Worm (Caenorhabditis elegans) whole organism, mixed stage, embryonic: ENCODE data around the gene ZK1128.3.

ENCODE experiments used
- M03D4.4 ChIP-seq: sonication (generic microtip); optimal IDR thresholded peaks from 2 replicates; lab custom pipeline; 2017; ENCODE audit warnings: mild to moderate bottlenecking, missing genetic modification characterization, missing compliant biosample characterization
- bed-3 ChIP-seq: fragments of 200-800 bp; sonication (Bioruptor generic); optimal IDR thresholded peaks from 3 replicates; lab custom pipeline; 2018; ENCODE audit warnings: mild to moderate bottlenecking, missing genetic modification characterization, moderate library complexity, missing compliant biosample characterization
- blmp-1 ChIP-seq: fragments of 150-350 bp; optimal IDR thresholded peaks from 2 replicates; lab custom pipeline; 2014; ENCODE audit warnings: missing biosample characterization, missing genetic modification characterization
- ceh-39 ChIP-seq: fragments of 150-350 bp; optimal IDR thresholded peaks from 2 replicates; lab custom pipeline; 2014; ENCODE audit warnings: missing biosample characterization, missing genetic modification characterization
- ces-1 ChIP-seq: fragments of 150-350 bp; optimal IDR thresholded peaks from 2 replicates; lab custom pipeline; 2014; ENCODE audit warnings: missing biosample characterization, missing genetic modification reagents, missing genetic modification characterization
- cnd-1 ChIP-seq: fragments of 200-800 bp; sonication (Bioruptor generic); optimal IDR thresholded peaks from 2 replicates; lab custom pipeline; 2018; ENCODE audit warnings: mild to moderate bottlenecking, missing genetic modification characterization, missing compliant biosample characterization
- drap-1 ChIP-seq: fragments of 200-800 bp; sonication (Bioruptor generic); optimal IDR thresholded peaks from 3 replicates; lab custom pipeline; 2018; ENCODE audit warnings: mild to moderate bottlenecking, missing genetic modification characterization, missing compliant biosample characterization
- elt-1 ChIP-seq: sonication (generic microtip); optimal IDR thresholded peaks from 2 replicates; lab custom pipeline; 2017; ENCODE audit warnings: missing genetic modification characterization, mild to moderate bottlenecking, missing compliant biosample characterization, antibody characterized with exemption, moderate library complexity, borderline replicate concordance; ENCODE audit not compliant: insufficient read depth
- ham-2 ChIP-seq: fragments of 200-800 bp; sonication (Bioruptor generic); optimal IDR thresholded peaks from 2 replicates; lab custom pipeline; 2018; ENCODE audit warnings: mild to moderate bottlenecking, missing genetic modification characterization, missing compliant biosample characterization
- hlh-1 ChIP-seq: fragments of 150-350 bp; optimal IDR thresholded peaks from 2 replicates; lab custom pipeline; 2014; ENCODE audit warnings: missing biosample characterization, missing genetic modification reagents, missing genetic modification characterization
- lin-13 ChIP-seq: fragments of 150-350 bp; optimal IDR thresholded peaks from 2 replicates; lab custom pipeline; 2014; ENCODE audit warnings: missing biosample characterization, missing genetic modification characterization
- lin-32 ChIP-seq: fragments of 200-800 bp; sonication (Bioruptor generic); optimal IDR thresholded peaks from 2 replicates; lab custom pipeline; 2018; ENCODE audit warnings: mild to moderate bottlenecking, missing genetic modification characterization, missing compliant biosample characterization
- lsy-2 ChIP-seq: fragments of 150-350 bp; optimal IDR thresholded peaks from 2 replicates; lab custom pipeline; 2014; ENCODE audit warnings: missing biosample characterization, missing genetic modification characterization
- mab-5 ChIP-seq: fragments of 150-350 bp; optimal IDR thresholded peaks from 2 replicates; lab custom pipeline; 2014; ENCODE audit warnings: missing biosample characterization, missing genetic modification characterization
- mep-1 ChIP-seq: fragments of 150-350 bp; optimal IDR thresholded peaks from 2 replicates; lab custom pipeline; 2017; ENCODE audit warnings: missing biosample characterization, missing genetic modification reagents, missing genetic modification characterization, inconsistent platforms
- mls-2 ChIP-seq: sonication (generic microtip); optimal IDR thresholded peaks from 2 replicates; lab custom pipeline; 2016; ENCODE audit warnings: mild to moderate bottlenecking, missing genetic modification characterization, moderate library complexity, missing compliant biosample characterization
- nhr-12 ChIP-seq: fragments of 150-350 bp; optimal IDR thresholded peaks from 2 replicates; lab custom pipeline; 2014; ENCODE audit warnings: missing biosample characterization, missing genetic modification characterization
- nhr-237 ChIP-seq: fragments of 150-350 bp; optimal IDR thresholded peaks from 2 replicates; lab custom pipeline; 2014; ENCODE audit warnings: missing biosample characterization, missing genetic modification characterization
- nhr-28 ChIP-seq: fragments of 150-350 bp; optimal IDR thresholded peaks from 2 replicates; lab custom pipeline; 2014; ENCODE audit warnings: missing biosample characterization, missing genetic modification characterization
- nhr-76 ChIP-seq: sonication (generic microtip); optimal IDR thresholded peaks from 2 replicates; lab custom pipeline; 2017; ENCODE audit warnings: missing biosample characterization, missing genetic modification characterization
- pha-4 ChIP-seq: fragments of 150-350 bp; optimal IDR thresholded peaks from 2 replicates; lab custom pipeline; 2018; ENCODE audit warnings: missing biosample characterization, missing genetic modification reagents, missing genetic modification characterization
- sem-2 ChIP-seq: fragments of 200-800 bp; sonication (Bioruptor generic); optimal IDR thresholded peaks from 2 replicates; lab custom pipeline; 2018; ENCODE audit warnings: mild to moderate bottlenecking, missing genetic modification characterization, missing compliant biosample characterization
- snpc-4 ChIP-seq: fragments of 150-350 bp; optimal IDR thresholded peaks from 2 replicates; lab custom pipeline; 2014; ENCODE audit warnings: missing biosample characterization, missing genetic modification characterization
- sptf-1 ChIP-seq: sonication (generic microtip); optimal IDR thresholded peaks from 2 replicates; lab custom pipeline; 2017; ENCODE audit warnings: mild to moderate bottlenecking, missing genetic modification characterization, moderate library complexity, missing compliant biosample characterization
- tbx-8 ChIP-seq: fragments of 200-800 bp; sonication (Bioruptor generic); optimal IDR thresholded peaks from 2 replicates; lab custom pipeline; 2018; ENCODE audit warnings: mild to moderate bottlenecking, missing genetic modification characterization, moderate library complexity, missing compliant biosample characterization
- unc-120 ChIP-seq: sonication (generic microtip); optimal IDR thresholded peaks from 2 replicates; lab custom pipeline; 2017; ENCODE audit warnings: missing genetic modification characterization, missing compliant biosample characterization; ENCODE audit not compliant: poor library complexity, severe bottlenecking
- unc-39 ChIP-seq: fragments of 150-350 bp; optimal IDR thresholded peaks from 2 replicates; lab custom pipeline; 2014; ENCODE audit warnings: missing biosample characterization, missing genetic modification characterization
- unc-62 ChIP-seq: fragments of 150-350 bp; optimal IDR thresholded peaks from 2 replicates; lab custom pipeline; 2014; ENCODE audit warnings: missing biosample characterization, missing genetic modification reagents, missing genetic modification characterization
- zip-8 ChIP-seq: fragments of 150-350 bp; optimal IDR thresholded peaks from 2 replicates; lab custom pipeline; 2014; ENCODE audit warnings: missing biosample characterization, missing genetic modification characterization
- ztf-11 ChIP-seq: fragments of 150-350 bp; optimal IDR thresholded peaks from 2 replicates; lab custom pipeline; 2014; ENCODE audit warnings: missing biosample characterization, missing genetic modification characterization

Gene ZK1128.3

ce11 chrIII:10078784-10079183, 39.9 kb downstream of the ZK1128.3 start:
- TF ChIP-seq lin-13 (tag; lab: Kevin White, UChicago) (no peak), hlh-1 (no peak), ham-2 (no peak), mab-5 (tag; lab: Kevin White, UChicago) (no peak), mep-1 (no peak), zip-8 (tag; lab: Kevin White, UChicago) (no peak), cnd-1 (no peak), sem-2 (no peak)

- TF ChIP-seq hlh-1: no peak
Observed at ce11 chrIII:10078151-10078550, 40.6 kb downstream of the ZK1128.3 start, which contains the start of gene T16G12.9. Gene T16G12.9, minus strand, starts transcription at chrIII:10078251.

ce11 chrIII:10076042-10076441, 42.7 kb downstream of the ZK1128.3 start:
- no peak for TF ChIP-seq zip-8 (tag; lab: Kevin White, UChicago)
- TF ChIP-seq mep-1: no peak
- no peak for TF ChIP-seq unc-120 (tag; lab: Kevin White, UChicago)
- TF ChIP-seq pha-4 (tag; lab: Kevin White, UChicago): no peak
- no peak for TF ChIP-seq ces-1
- no peak for TF ChIP-seq mls-2 (tag; lab: Kevin White, UChicago)
- no peak for TF ChIP-seq nhr-12 (tag; lab: Kevin White, UChicago)
- TF ChIP-seq M03D4.4: no peak
- TF ChIP-seq tbx-8 (GFP tag; lab: Kevin White, UChicago): no peak
- no peak for TF ChIP-seq cnd-1
- no peak for TF ChIP-seq hlh-1
- no peak for TF ChIP-seq ztf-11 (tag; lab: Kevin White, UChicago)
- TF ChIP-seq unc-39 (tag; lab: Kevin White, UChicago): no peak
- TF ChIP-seq nhr-28 (tag; lab: Kevin White, UChicago): no peak
- no peak for TF ChIP-seq nhr-76 (tag; lab: Kevin White, UChicago)
- no peak for TF ChIP-seq bed-3 (GFP tag; lab: Kevin White, UChicago)
- TF ChIP-seq sptf-1: no peak
- TF ChIP-seq unc-62: no peak
- no peak for TF ChIP-seq nhr-237 (tag; lab: Kevin White, UChicago)
- no peak for TF ChIP-seq blmp-1

- TF ChIP-seq tbx-8 (GFP tag; lab: Kevin White, UChicago) (no peak), ceh-39 (tag; lab: Kevin White, UChicago) (no peak), unc-120 (tag; lab: Kevin White, UChicago) (no peak), lin-13 (tag; lab: Kevin White, UChicago) (no peak), nhr-28 (tag; lab: Kevin White, UChicago) (no peak), unc-39 (tag; lab: Kevin White, UChicago) (no peak), sem-2 (no peak), mab-5 (tag; lab: Kevin White, UChicago) (no peak), nhr-237 (tag; lab: Kevin White, UChicago) (no peak), elt-1 (tag; lab: Kevin White, UChicago) (no peak), blmp-1 (no peak), ztf-11 (tag; lab: Kevin White, UChicago) (no peak), ces-1 (no peak), snpc-4 (tag; lab: Kevin White, UChicago) (no peak), lsy-2 (no peak), unc-62 (no peak), drap-1 (no peak), bed-3 (GFP tag; lab: Kevin White, UChicago) (no peak), lin-32 (GFP tag; lab: Kevin White, UChicago) (no peak), M03D4.4 (no peak)
Observed at ce11 chrIII:10069278-10069677, 49.4 kb downstream of the ZK1128.3 start, which contains the start of gene T16G12.6. Gene T16G12.6, plus strand, starts transcription at chrIII:10069578.
